Worm (Caenorhabditis elegans) whole organism, late embryonic: ENCODE results near the gene mpst-2.

Source experiments
- K02D7.2 ChIP-seq: sonication (generic microtip); optimal IDR thresholded peaks from 2 replicates; lab custom pipeline; 2017; ENCODE audit warnings: mild to moderate bottlenecking, missing genetic modification characterization, missing compliant biosample characterization
- ceh-30 ChIP-seq: fragments of 150-350 bp; optimal IDR thresholded peaks from 2 replicates; lab custom pipeline; 2014; ENCODE audit warnings: missing biosample characterization, missing genetic modification characterization
- ceh-34 ChIP-seq: sonication (generic microtip); optimal IDR thresholded peaks from 2 replicates; lab custom pipeline; 2016; ENCODE audit warnings: mild to moderate bottlenecking, missing genetic modification characterization, missing compliant biosample characterization
- ceh-45 ChIP-seq: fragments of 200-800 bp; sonication (Bioruptor generic); IDR thresholded peaks from 2 replicates; pipeline ENCODE4 v1.3.6; 2022; ENCODE audit warnings: missing genetic modification reagents, missing genetic modification characterization, missing compliant biosample characterization
- ceh-48 ChIP-seq: sonication (generic microtip); optimal IDR thresholded peaks from 2 replicates; lab custom pipeline; 2016; ENCODE audit warnings: missing genetic modification characterization, inconsistent platforms, missing compliant biosample characterization
- fkh-6 ChIP-seq: sonication (generic microtip); optimal IDR thresholded peaks from 2 replicates; lab custom pipeline; 2016; ENCODE audit warnings: missing genetic modification characterization, missing compliant biosample characterization
- hlh-15 ChIP-seq: sonication (generic microtip); optimal IDR thresholded peaks from 2 replicates; lab custom pipeline; 2016; ENCODE audit warnings: missing genetic modification characterization, missing compliant biosample characterization
- nfya-1 ChIP-seq: sonication (generic microtip); optimal IDR thresholded peaks from 2 replicates; lab custom pipeline; 2017; ENCODE audit warnings: missing genetic modification characterization, mild to moderate bottlenecking, missing compliant biosample characterization, antibody characterized with exemption, moderate library complexity
- nhr-11 ChIP-seq: fragments of 150-350 bp; optimal IDR thresholded peaks from 2 replicates; lab custom pipeline; 2014; ENCODE audit warnings: missing biosample characterization, missing genetic modification characterization
- sox-2 ChIP-seq: fragments of 200-800 bp; sonication (Bioruptor generic); IDR thresholded peaks from 2 replicates; pipeline ENCODE4 v1.3.6; 2022; ENCODE audit warnings: missing genetic modification reagents, missing genetic modification characterization, missing compliant biosample characterization
- sox-4 ChIP-seq: sonication (generic microtip); optimal IDR thresholded peaks from 2 replicates; lab custom pipeline; 2017; ENCODE audit warnings: mild to moderate bottlenecking, missing genetic modification characterization, inconsistent platforms, missing compliant biosample characterization

DNA sequence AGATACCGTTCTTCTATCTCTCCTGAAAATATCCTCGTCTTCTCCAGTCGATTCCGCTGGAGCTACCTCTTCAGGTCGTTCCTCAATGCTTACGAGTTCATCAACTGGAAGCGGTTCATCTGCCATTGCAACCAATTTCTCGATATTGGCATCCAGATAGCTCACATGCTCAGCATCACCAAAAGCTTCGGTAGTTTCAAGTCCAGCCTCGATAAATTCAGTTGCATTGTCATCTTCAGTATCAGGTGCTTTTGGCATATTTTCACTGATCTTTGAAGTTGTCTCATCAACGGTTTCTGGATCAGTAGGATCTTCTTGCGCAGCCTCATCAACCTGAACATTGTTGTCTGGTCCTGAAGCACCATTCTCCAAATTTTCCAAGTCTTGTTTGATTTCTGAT is 51.6 kb downstream of the mpst-2 start:
- TF ChIP-seq sox-4 (no peak), ceh-45 (no peak), hlh-15 (tag; lab: Kevin White, UChicago) (no peak), fkh-6 (tag; lab: Kevin White, UChicago) (no peak), ceh-34 (tag; lab: Kevin White, UChicago) (no peak), ceh-48 (no peak), K02D7.2 (tag; lab: Kevin White, UChicago) (no peak), sox-2 (GFP tag; lab: Robert Waterston, UW) (no peak), ceh-30 (no peak), nhr-11 (tag; lab: Kevin White, UChicago) (no peak), nfya-1 (tag; lab: Kevin White, UChicago) (no peak)
